Fruit fly (Drosophila melanogaster): ENCODE results near the gene CG7886.

Gene CG7886

DNA sequence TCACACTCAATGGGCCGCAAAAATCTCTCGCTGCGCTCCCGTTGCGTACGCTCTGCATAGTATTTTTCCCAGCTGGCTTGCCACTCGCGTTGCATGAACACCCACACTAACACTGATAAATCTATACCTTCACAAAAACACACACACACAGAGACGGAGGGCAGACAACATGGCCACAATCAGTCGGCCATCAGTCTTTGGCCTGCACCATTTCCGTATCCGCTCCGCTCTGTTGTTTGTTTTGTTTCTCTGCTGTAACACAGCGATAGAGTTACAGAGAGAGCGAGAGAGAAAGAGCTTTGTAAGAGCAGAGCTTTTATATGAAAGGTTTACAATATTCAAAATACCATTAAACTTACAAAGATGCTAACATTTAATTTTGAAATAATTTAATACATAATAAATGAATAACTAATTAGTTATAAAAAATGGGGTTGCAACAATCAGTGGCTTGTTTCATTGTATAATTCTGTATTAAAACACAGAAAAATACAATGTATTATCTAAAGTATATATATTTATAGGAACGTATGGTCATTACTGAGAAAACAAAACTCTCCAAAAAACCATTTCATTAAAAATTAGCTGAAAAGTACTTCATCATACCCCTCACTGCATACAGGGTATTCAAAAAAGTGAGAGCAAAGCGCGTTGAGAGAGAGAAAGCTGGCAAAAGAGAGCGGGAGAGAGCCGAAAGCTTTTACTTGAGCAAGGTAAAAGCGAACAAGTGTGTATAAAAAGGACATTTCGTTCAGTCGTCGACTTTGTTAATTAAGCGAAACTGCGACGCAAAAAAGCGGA lies 33.3 kb downstream of the CG7886 start, which contains the start of gene CG14853 (continued):
- TF ChIP-seq pdm3 (GFP tag; optimal IDR thresholded peaks at IDR 0.05) (peak; percentile 33), CG11294 (GFP tag; IDR thresholded peaks at IDR 0.05) (peak; percentile 35; the same call in 1 of the 2 replicates), spab (GFP tag; optimal IDR thresholded peaks at IDR 0.05) (no peak), fd59A (GFP tag; optimal IDR thresholded peaks at IDR 0.05) (peak; percentile 20), salr (GFP tag; optimal IDR thresholded peaks at IDR 0.05) (peak; percentile 5 to 53), Sox14 (GFP tag; optimal IDR thresholded peaks at IDR 0.05) (no peak), CG10631 (GFP tag; optimal IDR thresholded peaks at IDR 0.05) (peak; percentile 39), CG10669 (GFP tag; optimal IDR thresholded peaks at IDR 0.05) (peak; percentile 3), CG9139 (GFP tag; optimal IDR thresholded peaks at IDR 0.05) (peak; percentile 48)

DNA sequence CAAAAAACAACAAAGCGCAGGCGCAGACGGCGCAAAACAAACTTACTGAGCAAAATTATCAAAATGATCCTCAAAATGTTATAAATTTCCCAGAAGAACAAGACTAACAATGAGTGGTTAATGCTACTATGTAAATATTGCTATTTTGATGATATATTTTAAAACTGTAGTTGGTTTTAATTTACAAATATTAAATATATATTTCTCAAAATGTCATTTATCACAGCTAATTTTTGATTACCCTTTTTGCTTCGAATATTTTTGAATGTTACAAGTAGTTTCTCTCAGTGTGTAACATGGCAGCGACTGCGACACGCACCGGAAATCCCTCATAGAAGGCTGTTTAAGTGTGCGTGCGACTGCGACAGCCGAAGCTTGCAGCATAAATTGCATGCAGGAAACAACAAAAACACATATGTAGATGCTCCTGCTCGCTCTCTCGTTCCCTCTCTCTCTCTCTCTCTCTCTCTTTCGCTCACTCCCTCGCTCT lies 44.4 kb downstream of the CG7886 start:
- peak; percentile 49 for TF ChIP-seq CG3919 (GFP tag; optimal IDR thresholded peaks at IDR 0.05)
- TF ChIP-seq vri (GFP tag; optimal IDR thresholded peaks at IDR 0.05) = no peak
- TF ChIP-seq CG3032 (tag; optimal IDR thresholded peaks at IDR 0.05) = peak; percentile 66
- TF ChIP-seq CG1621 (tag; optimal IDR thresholded peaks at IDR 0.05) = peak; percentile 35
- TF ChIP-seq cyc (GFP tag; optimal IDR thresholded peaks at IDR 0.05) = no peak
- TF ChIP-seq CG8119 (GFP tag; IDR thresholded peaks at IDR 0.05) = peak; percentile 55; the same call in 1 of the 3 replicates
- peak; percentile 42 for TF ChIP-seq dsx (GFP tag; optimal IDR thresholded peaks at IDR 0.05; ENCODE audit: poor library complexity, severe bottlenecking)
- peak in 1 of 2 experiments; percentile 21 for TF ChIP-seq salr (GFP tag; optimal IDR thresholded peaks at IDR 0.05)
- peak; percentile 8 for TF ChIP-seq topi (GFP tag; optimal IDR thresholded peaks at IDR 0.05)
- no peak for TF ChIP-seq CG7368 (GFP tag; optimal IDR thresholded peaks at IDR 0.05)
- TF ChIP-seq Eip78C (GFP tag) = peak; percentile 79
- no peak for TF ChIP-seq fd85E (GFP tag; optimal IDR thresholded peaks at IDR 0.05)
- TF ChIP-seq spab (GFP tag; optimal IDR thresholded peaks at IDR 0.05) = peak; percentile 48
- no peak for TF ChIP-seq CG9139 (GFP tag; optimal IDR thresholded peaks at IDR 0.05)
- no peak for TF ChIP-seq Sox15 (GFP tag; optimal IDR thresholded peaks at IDR 0.05)
- TF ChIP-seq CG6276 (GFP tag; optimal IDR thresholded peaks at IDR 0.05) = peak; percentile 13
- peak; percentile 25 for TF ChIP-seq Eip75B (GFP tag; optimal IDR thresholded peaks at IDR 0.05)
- TF ChIP-seq OdsH (GFP tag; optimal IDR thresholded peaks at IDR 0.05) = peak; percentile 36
- TF ChIP-seq Hr38 (GFP tag; optimal IDR thresholded peaks at IDR 0.05) = no peak
- TF ChIP-seq fd59A (GFP tag; optimal IDR thresholded peaks at IDR 0.05) = peak; percentile 49
- TF ChIP-seq CG8319 (GFP tag; optimal IDR thresholded peaks at IDR 0.05) = no peak
- peak; percentile 42 for TF ChIP-seq acj6 (GFP tag; optimal IDR thresholded peaks at IDR 0.05)
- TF ChIP-seq CG4318 (GFP tag; optimal IDR thresholded peaks at IDR 0.05) = no peak
- TF ChIP-seq achi (GFP tag; optimal IDR thresholded peaks at IDR 0.05) = peak; percentile 44
- peak; percentile 34 for TF ChIP-seq CG6792 (GFP tag; optimal IDR thresholded peaks at IDR 0.05)
- TF ChIP-seq ss (GFP tag; optimal IDR thresholded peaks at IDR 0.05) = peak; percentile 46 to 67
- TF ChIP-seq Hr4 (GFP tag; optimal IDR thresholded peaks at IDR 0.05) = peak; percentile 34
- peak; percentile 54 for TF ChIP-seq CG10669 (GFP tag; optimal IDR thresholded peaks at IDR 0.05)
- no peak for TF ChIP-seq CG16779 (tag; optimal IDR thresholded peaks at IDR 0.05)
- TF ChIP-seq svp (GFP tag) = peak; percentile 9
- TF ChIP-seq lz (GFP tag; optimal IDR thresholded peaks at IDR 0.05) = no peak
- TF ChIP-seq CG6808 (GFP tag; optimal IDR thresholded peaks at IDR 0.05) = peak; percentile 56
- TF ChIP-seq Smox (GFP tag; optimal IDR thresholded peaks at IDR 0.05) = no peak
- TF ChIP-seq Gug (GFP tag; IDR thresholded peaks at IDR 0.05) = peak; percentile 35; the same call in 1 of the 2 replicates
- no peak for TF ChIP-seq esn (GFP tag; optimal IDR thresholded peaks at IDR 0.05)
- peak; percentile 61 for TF ChIP-seq Ets96B (tag; optimal IDR thresholded peaks at IDR 0.05)
- TF ChIP-seq CG10631 (GFP tag; optimal IDR thresholded peaks at IDR 0.05) = peak; percentile 55
- TF ChIP-seq CG11294 (GFP tag; IDR thresholded peaks at IDR 0.05) = no peak
- no peak for TF ChIP-seq Sox14 (GFP tag; optimal IDR thresholded peaks at IDR 0.05)
- peak; percentile 30; the same call in 1 of the 2 replicates for TF ChIP-seq CG15336 (GFP tag; IDR thresholded peaks at IDR 0.05)
- TF ChIP-seq Sox102F (GFP tag; optimal IDR thresholded peaks at IDR 0.05) = no peak
- TF ChIP-seq eg (GFP tag; IDR thresholded peaks at IDR 0.05) = peak; percentile 66
- no peak for TF ChIP-seq Met (GFP tag; optimal IDR thresholded peaks at IDR 0.05)
- no peak for TF ChIP-seq Eip93F (GFP tag; optimal IDR thresholded peaks at IDR 0.05)
- TF ChIP-seq CG34406 (GFP tag; optimal IDR thresholded peaks at IDR 0.05) = peak; percentile 45
- TF ChIP-seq pdm3 (GFP tag; optimal IDR thresholded peaks at IDR 0.05) = peak; percentile 40

Measured in whole organism, prepupa.